Worm (Caenorhabditis elegans) whole organism, mixed stage, embryonic: ENCODE measurements around the gene ZK896.4.

Experiments
- M03D4.4 ChIP-seq: sonication (generic microtip); optimal IDR thresholded peaks from 2 replicates; lab custom pipeline; 2017; ENCODE audit warnings: mild to moderate bottlenecking, missing genetic modification characterization, missing compliant biosample characterization
- drap-1 ChIP-seq: fragments of 200-800 bp; sonication (Bioruptor generic); optimal IDR thresholded peaks from 3 replicates; lab custom pipeline; 2018; ENCODE audit warnings: mild to moderate bottlenecking, missing genetic modification characterization, missing compliant biosample characterization
- elt-1 ChIP-seq: sonication (generic microtip); optimal IDR thresholded peaks from 2 replicates; lab custom pipeline; 2017; ENCODE audit warnings: missing genetic modification characterization, mild to moderate bottlenecking, missing compliant biosample characterization, antibody characterized with exemption, moderate library complexity, borderline replicate concordance; ENCODE audit not compliant: insufficient read depth
- lin-32 ChIP-seq: fragments of 200-800 bp; sonication (Bioruptor generic); optimal IDR thresholded peaks from 2 replicates; lab custom pipeline; 2018; ENCODE audit warnings: mild to moderate bottlenecking, missing genetic modification characterization, missing compliant biosample characterization
- nhr-12 ChIP-seq: fragments of 150-350 bp; optimal IDR thresholded peaks from 2 replicates; lab custom pipeline; 2014; ENCODE audit warnings: missing biosample characterization, missing genetic modification characterization
- nhr-237 ChIP-seq: fragments of 150-350 bp; optimal IDR thresholded peaks from 2 replicates; lab custom pipeline; 2014; ENCODE audit warnings: missing biosample characterization, missing genetic modification characterization
- unc-62 ChIP-seq: fragments of 150-350 bp; optimal IDR thresholded peaks from 2 replicates; lab custom pipeline; 2014; ENCODE audit warnings: missing biosample characterization, missing genetic modification reagents, missing genetic modification characterization

DNA sequence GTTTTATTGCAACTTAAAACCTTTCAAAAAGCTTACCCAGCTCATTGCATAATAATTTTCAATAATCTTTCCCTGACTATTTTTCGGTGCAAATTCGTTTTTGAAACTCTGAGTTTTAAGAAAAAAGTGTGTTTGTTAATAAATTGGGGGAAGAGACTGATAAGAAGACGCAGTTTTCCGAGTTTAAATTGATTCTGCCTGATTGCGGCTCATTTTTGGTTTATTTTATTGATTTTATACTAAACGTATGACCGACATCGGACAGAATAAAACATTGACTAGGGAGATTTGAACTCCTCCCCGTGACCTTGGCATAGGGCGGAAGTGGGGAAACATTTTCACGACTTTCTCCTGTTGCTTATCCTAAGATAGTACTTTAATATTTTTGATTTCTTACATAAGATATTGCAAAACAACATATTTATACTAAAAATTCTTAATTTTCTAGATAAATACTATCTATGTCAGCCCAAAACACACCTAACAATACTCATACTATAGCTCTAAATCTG lies 13.3 kb upstream of the ZK896.4 start, which contains the start of gene K08D8.7:
- TF ChIP-seq elt-1 (tag; lab: Kevin White, UChicago) (no peak), nhr-237 (tag; lab: Kevin White, UChicago) (no peak), unc-62 (GFP tag; lab: Kevin White, UChicago) (no peak), nhr-12 (no peak), drap-1 (GFP tag; lab: Kevin White, UChicago) (no peak), M03D4.4 (tag; lab: Kevin White, UChicago) (no peak), lin-32 (GFP tag; lab: Kevin White, UChicago) (no peak)
